Fruit fly (Drosophila melanogaster) whole organism, embryonic: ENCODE measurements around the gene CG32267.

ENCODE experiments used
- CG12769 ChIP-seq: fragments of 200-800 bp; sonication (Bioruptor generic); optimal IDR thresholded peaks from 2 replicates; lab custom pipeline; 2019; ENCODE audit warnings: missing biosample characterization, mild to moderate bottlenecking, missing genetic modification characterization, moderate library complexity
- CG17385 ChIP-seq: fragments of 200-800 bp; sonication (Bioruptor generic); optimal IDR thresholded peaks from 3 replicates; lab custom pipeline; 2018; ENCODE audit warnings: missing biosample characterization, mild to moderate bottlenecking, missing genetic modification characterization
- CG17802 ChIP-seq: fragments of 200-800 bp; sonication (Bioruptor generic); optimal IDR thresholded peaks from 2 replicates; lab custom pipeline; 2018; ENCODE audit warnings: missing biosample characterization, mild to moderate bottlenecking, missing genetic modification characterization, moderate library complexity
- CG33213 ChIP-seq: fragments of 200-800 bp; sonication (Bioruptor generic); optimal IDR thresholded peaks from 3 replicates; lab custom pipeline; 2016; ENCODE audit warnings: missing biosample characterization, missing genetic modification characterization
- CG33557 ChIP-seq: fragments of 200-800 bp; sonication (Bioruptor generic); optimal IDR thresholded peaks from 2 replicates; lab custom pipeline; 2019; ENCODE audit warnings: missing biosample characterization, mild to moderate bottlenecking, missing genetic modification characterization, moderate library complexity
- CG8478 ChIP-seq: fragments of >200 bp; optimal IDR thresholded peaks from 2 replicates; lab custom pipeline; 2018
- Dip3 ChIP-seq: fragments of 200-800 bp; sonication (Bioruptor generic); optimal IDR thresholded peaks from 3 replicates; lab custom pipeline; 2016; ENCODE audit warnings: missing biosample characterization, missing genetic modification characterization
- Doc3 ChIP-seq: fragments of 200-800 bp; sonication (Bioruptor generic); IDR thresholded peaks from 3 replicates; pipeline ENCODE4 v1.3.6; 2022; ENCODE audit warnings: missing biosample characterization, missing genetic modification characterization; ENCODE audit not compliant: partially characterized antibody
- HmgD ChIP-seq: fragments of 200-800 bp; sonication (Bioruptor generic); optimal IDR thresholded peaks from 3 replicates; lab custom pipeline; 2016; ENCODE audit warnings: missing biosample characterization, missing genetic modification characterization
- knrl ChIP-seq: fragments of 200-800 bp; sonication (Bioruptor generic); IDR thresholded peaks from 3 replicates; pipeline ENCODE4 v1.3.6; 2022; ENCODE audit warnings: missing biosample characterization, missing genetic modification characterization; ENCODE audit not compliant: partially characterized antibody
- usp ChIP-seq: fragments of >200 bp; optimal IDR thresholded peaks from 2 replicates; lab custom pipeline; 2017; ENCODE audit warnings: missing biosample characterization, missing genetic modification characterization

- TF ChIP-seq Doc3 (GFP tag; lab: Robert Waterston, UW) (no peak), CG17802 (tag; lab: Kevin White, UChicago) (no peak), CG12769 (tag; lab: Kevin White, UChicago) (peak; percentile 48), CG8478 (lab: Kevin White, UChicago) (no peak), Dip3 (no peak), HmgD (GFP tag; lab: Kevin White, UChicago) (no peak), usp (GFP tag; lab: Kevin White, UChicago) (no peak), knrl (GFP tag; lab: Robert Waterston, UW) (peak; percentile 56; the same call in 2 of the 3 replicates), CG33557 (GFP tag; lab: Kevin White, UChicago) (no peak), CG17385 (no peak), CG33213 (GFP tag; lab: Kevin White, UChicago) (no peak)
These were observed 16.9 kb downstream of the CG32267 start for dm6 chr3L:3454921-3455554.
